Worm (Caenorhabditis elegans) whole organism, late embryonic: Measurements from ENCODE around the gene trcs-1.
A peak's percentile ranks its signal among the peaks of the same experiment; 100 is the strongest.

Experiments
- C08G9.2 ChIP-seq: sonication (generic microtip); optimal IDR thresholded peaks from 2 replicates; lab custom pipeline; 2016; ENCODE audit warnings: mild to moderate bottlenecking, missing genetic modification characterization, moderate library complexity, missing compliant biosample characterization
- C38D4.7 ChIP-seq: fragments of 200-800 bp; sonication (Bioruptor generic); optimal IDR thresholded peaks from 2 replicates; lab custom pipeline; 2018; ENCODE audit warnings: mild to moderate bottlenecking, missing genetic modification characterization, moderate library complexity, missing compliant biosample characterization
- F13H6.1 ChIP-seq: sonication (generic microtip); optimal IDR thresholded peaks from 2 replicates; lab custom pipeline; 2016; ENCODE audit warnings: missing genetic modification characterization, missing compliant biosample characterization
- T23F11.4 ChIP-seq: fragments of 200-800 bp; sonication (Bioruptor generic); optimal IDR thresholded peaks from 2 replicates; lab custom pipeline; 2018; ENCODE audit warnings: mild to moderate bottlenecking, missing genetic modification characterization, missing compliant biosample characterization
- Y22D7AL.16 ChIP-seq: sonication (generic microtip); optimal IDR thresholded peaks from 2 replicates; lab custom pipeline; 2016; ENCODE audit warnings: missing genetic modification characterization, missing compliant biosample characterization
- ahr-1 ChIP-seq: sonication (generic microtip); optimal IDR thresholded peaks from 2 replicates; lab custom pipeline; 2016; ENCODE audit warnings: missing genetic modification characterization, missing compliant biosample characterization
- ceh-24 ChIP-seq: sonication (generic microtip); optimal IDR thresholded peaks from 2 replicates; lab custom pipeline; 2016; ENCODE audit warnings: mild to moderate bottlenecking, missing genetic modification characterization, missing compliant biosample characterization
- ceh-30 ChIP-seq: fragments of 150-350 bp; optimal IDR thresholded peaks from 2 replicates; lab custom pipeline; 2014; ENCODE audit warnings: missing biosample characterization, missing genetic modification characterization
- ceh-34 ChIP-seq: sonication (generic microtip); optimal IDR thresholded peaks from 2 replicates; lab custom pipeline; 2016; ENCODE audit warnings: mild to moderate bottlenecking, missing genetic modification characterization, missing compliant biosample characterization
- ceh-6 ChIP-seq: fragments of 200-800 bp; sonication (Bioruptor generic); optimal IDR thresholded peaks from 2 replicates; lab custom pipeline; 2018; ENCODE audit warnings: mild to moderate bottlenecking, missing genetic modification characterization, missing compliant biosample characterization
- ceh-9 ChIP-seq: sonication (generic microtip); optimal IDR thresholded peaks from 2 replicates; lab custom pipeline; 2016; ENCODE audit warnings: mild to moderate bottlenecking, missing genetic modification characterization, inconsistent platforms, missing compliant biosample characterization
- che-1 ChIP-seq: sonication (generic microtip); optimal IDR thresholded peaks from 2 replicates; lab custom pipeline; 2016; ENCODE audit warnings: mild to moderate bottlenecking, missing genetic modification characterization, missing compliant biosample characterization
- dmd-4 ChIP-seq: sonication (generic microtip); optimal IDR thresholded peaks from 2 replicates; lab custom pipeline; 2016; ENCODE audit warnings: borderline replicate concordance, missing genetic modification characterization, missing compliant biosample characterization
- elt-2 ChIP-seq: sonication (generic microtip); optimal IDR thresholded peaks from 2 replicates; lab custom pipeline; 2016; ENCODE audit warnings: missing genetic modification reagents, missing genetic modification characterization, missing compliant biosample characterization
- eyg-1 ChIP-seq: sonication (generic microtip); optimal IDR thresholded peaks from 2 replicates; lab custom pipeline; 2016; ENCODE audit warnings: missing genotype, missing genetic modification characterization, missing compliant biosample characterization
- hlh-30 ChIP-seq: sonication (generic microtip); optimal IDR thresholded peaks from 2 replicates; lab custom pipeline; 2017; ENCODE audit warnings: antibody characterized with exemption, missing genetic modification characterization, missing compliant biosample characterization; ENCODE audit not compliant: insufficient read depth
- lim-6 ChIP-seq: sonication (generic microtip); optimal IDR thresholded peaks from 2 replicates; lab custom pipeline; 2016; ENCODE audit warnings: missing genetic modification characterization, missing compliant biosample characterization
- lin-11 ChIP-seq: fragments of 200-800 bp; sonication (Bioruptor generic); optimal IDR thresholded peaks from 2 replicates; lab custom pipeline; 2018; ENCODE audit warnings: mild to moderate bottlenecking, missing genetic modification characterization, missing compliant biosample characterization
- madf-2 ChIP-seq: sonication (generic microtip); optimal IDR thresholded peaks from 2 replicates; lab custom pipeline; 2017; ENCODE audit warnings: missing genetic modification characterization, missing compliant biosample characterization
- nfya-1 ChIP-seq: sonication (generic microtip); optimal IDR thresholded peaks from 2 replicates; lab custom pipeline; 2017; ENCODE audit warnings: missing genetic modification characterization, mild to moderate bottlenecking, missing compliant biosample characterization, antibody characterized with exemption, moderate library complexity
- nhr-11 ChIP-seq: fragments of 150-350 bp; optimal IDR thresholded peaks from 2 replicates; lab custom pipeline; 2014; ENCODE audit warnings: missing biosample characterization, missing genetic modification characterization
- npax-4 ChIP-seq: sonication (generic microtip); optimal IDR thresholded peaks from 2 replicates; lab custom pipeline; 2016; ENCODE audit warnings: missing genetic modification characterization, missing compliant biosample characterization
- pag-3 ChIP-seq: sonication (generic microtip); optimal IDR thresholded peaks from 2 replicates; lab custom pipeline; 2016; ENCODE audit warnings: missing compliant biosample characterization, missing genetic modification characterization, borderline replicate concordance
- pat-9 ChIP-seq: fragments of 200-800 bp; sonication (Bioruptor generic); optimal IDR thresholded peaks from 2 replicates; lab custom pipeline; 2018; ENCODE audit warnings: mild to moderate bottlenecking, missing genetic modification characterization, moderate library complexity, missing compliant biosample characterization
- pha-2 ChIP-seq: sonication (generic microtip); optimal IDR thresholded peaks from 2 replicates; lab custom pipeline; 2017; ENCODE audit warnings: mild to moderate bottlenecking, missing genetic modification characterization, missing compliant biosample characterization
- pha-4 ChIP-seq: fragments of 150-350 bp; optimal IDR thresholded peaks from 2 replicates; lab custom pipeline; 2018; ENCODE audit warnings: missing biosample characterization, missing genetic modification reagents, missing genetic modification characterization
- pqm-1 ChIP-seq: sonication (generic microtip); optimal IDR thresholded peaks from 2 replicates; lab custom pipeline; 2016; ENCODE audit warnings: missing genetic modification characterization, missing compliant biosample characterization
- pros-1 ChIP-seq: fragments of 150-350 bp; optimal IDR thresholded peaks from 2 replicates; lab custom pipeline; 2014; ENCODE audit warnings: missing biosample characterization, missing genetic modification reagents, missing genetic modification characterization
- rnt-1 ChIP-seq: sonication (generic microtip); optimal IDR thresholded peaks from 2 replicates; lab custom pipeline; 2016; ENCODE audit warnings: missing genetic modification characterization, missing compliant biosample characterization
- sox-2 ChIP-seq: fragments of 200-800 bp; sonication (Bioruptor generic); IDR thresholded peaks from 2 replicates; pipeline ENCODE4 v1.3.6; 2022; ENCODE audit warnings: missing genetic modification reagents, missing genetic modification characterization, missing compliant biosample characterization
- tbx-2 ChIP-seq: sonication (generic microtip); optimal IDR thresholded peaks from 2 replicates; lab custom pipeline; 2016; ENCODE audit warnings: missing genetic modification characterization, missing compliant biosample characterization
- tbx-7 ChIP-seq: sonication (generic microtip); optimal IDR thresholded peaks from 2 replicates; lab custom pipeline; 2016; ENCODE audit warnings: missing genotype, missing genetic modification characterization, missing compliant biosample characterization
- ttx-3 ChIP-seq: sonication (generic microtip); optimal IDR thresholded peaks from 2 replicates; lab custom pipeline; 2016; ENCODE audit warnings: missing genetic modification reagents, missing genetic modification characterization, missing compliant biosample characterization
- unc-55 ChIP-seq: sonication (generic microtip); optimal IDR thresholded peaks from 2 replicates; lab custom pipeline; 2017; ENCODE audit warnings: missing biosample characterization, missing genetic modification reagents, missing genetic modification characterization
- ztf-16 ChIP-seq: sonication (generic microtip); optimal IDR thresholded peaks from 2 replicates; lab custom pipeline; 2017; ENCODE audit warnings: missing genetic modification characterization, missing compliant biosample characterization

trcs-1 gene

DNA sequence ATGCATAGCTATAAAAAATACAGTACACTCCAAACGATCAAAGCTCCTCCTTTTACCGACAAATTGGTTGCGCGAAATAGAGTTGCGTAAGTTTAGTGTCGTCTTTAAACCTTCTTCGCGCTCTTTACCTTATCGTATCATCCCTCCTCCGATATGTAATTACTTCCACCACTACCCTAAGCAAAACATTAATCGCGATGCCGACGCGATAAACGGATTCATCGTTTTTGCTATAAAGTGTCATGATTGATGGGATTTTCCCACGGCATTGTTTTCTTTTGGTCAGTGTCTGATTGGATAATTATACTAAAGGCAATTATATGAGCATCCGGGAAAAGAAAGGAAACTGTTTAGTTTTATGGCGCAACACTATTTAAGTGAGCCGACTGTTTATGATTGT, 30.2 kb upstream of the trcs-1 start:
- TF ChIP-seq ceh-34 (tag; lab: Kevin White, UChicago) (no peak), ztf-16 (no peak), ttx-3 (tag; lab: Kevin White, UChicago) (no peak), sox-2 (GFP tag; lab: Robert Waterston, UW) (no peak), tbx-7 (tag; lab: Kevin White, UChicago) (no peak), che-1 (tag; lab: Kevin White, UChicago) (no peak), ceh-6 (GFP tag; lab: Kevin White, UChicago) (no peak), C38D4.7 (GFP tag; lab: Kevin White, UChicago) (no peak), Y22D7AL.16 (no peak)

DNA sequence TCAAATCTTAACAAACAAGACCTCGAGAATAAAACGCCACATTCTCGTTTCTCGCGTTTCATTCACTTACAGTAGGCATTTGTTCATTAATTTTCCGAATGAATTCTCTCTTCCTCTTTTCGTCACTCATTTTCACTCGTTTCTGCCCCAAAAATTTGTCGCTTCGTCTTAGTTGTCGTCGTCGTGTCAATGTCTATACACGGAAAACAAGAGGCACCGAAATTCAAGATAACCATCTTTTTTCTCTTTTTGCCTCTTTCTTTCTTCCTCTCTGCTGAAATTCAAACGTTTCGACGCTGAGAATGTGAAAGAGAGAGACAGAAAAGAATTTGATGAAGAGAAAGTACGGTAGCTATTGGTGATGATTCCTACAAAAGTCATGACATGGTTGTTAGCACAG, 29.4 kb upstream of the trcs-1 start:
- no peak for TF ChIP-seq nfya-1
- TF ChIP-seq lin-11 (tag; lab: Kevin White, UChicago): no peak
- TF ChIP-seq ahr-1 (tag; lab: Kevin White, UChicago): no peak
- no peak for TF ChIP-seq elt-2 (tag; lab: Kevin White, UChicago)
- TF ChIP-seq lim-6 (tag; lab: Kevin White, UChicago): no peak
- no peak for TF ChIP-seq pag-3 (tag; lab: Kevin White, UChicago)
- TF ChIP-seq ceh-30: no peak
- no peak for TF ChIP-seq tbx-7 (tag; lab: Kevin White, UChicago)
- TF ChIP-seq ceh-24 (tag; lab: Kevin White, UChicago): no peak
- TF ChIP-seq T23F11.4 (GFP tag; lab: Kevin White, UChicago): no peak
- TF ChIP-seq pha-2: no peak
- no peak for TF ChIP-seq unc-55 (GFP tag; lab: Kevin White, UChicago)
- TF ChIP-seq madf-2 (tag; lab: Kevin White, UChicago): no peak
- no peak for TF ChIP-seq pat-9 (tag; lab: Kevin White, UChicago)
- no peak for TF ChIP-seq hlh-30 (tag; lab: Kevin White, UChicago)

DNA sequence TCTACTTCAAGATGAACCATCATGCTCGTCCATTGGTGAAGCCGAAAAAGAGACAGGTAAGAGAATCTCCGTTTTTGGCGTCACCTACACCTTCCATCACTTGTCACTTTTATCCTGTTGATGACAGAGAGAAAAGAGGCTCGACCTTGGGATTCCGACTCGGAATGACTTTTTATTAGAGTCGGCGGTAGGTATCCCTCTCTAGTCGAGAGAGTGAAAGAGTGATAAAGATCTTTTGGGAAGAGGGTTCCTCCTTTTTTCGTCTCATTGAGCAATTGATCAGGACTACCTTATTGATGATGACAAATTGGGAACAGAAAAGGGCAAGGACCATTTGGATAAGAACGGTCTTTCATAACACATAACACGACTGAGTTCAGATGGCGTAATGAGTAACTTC, 28.7 kb upstream of the trcs-1 start:
- TF ChIP-seq ceh-30: no peak
- no peak for TF ChIP-seq nfya-1
- no peak for TF ChIP-seq pqm-1 (tag; lab: Kevin White, UChicago)
- no peak for TF ChIP-seq pha-4 (tag; lab: Kevin White, UChicago)
- TF ChIP-seq ttx-3 (tag; lab: Kevin White, UChicago): no peak

DNA sequence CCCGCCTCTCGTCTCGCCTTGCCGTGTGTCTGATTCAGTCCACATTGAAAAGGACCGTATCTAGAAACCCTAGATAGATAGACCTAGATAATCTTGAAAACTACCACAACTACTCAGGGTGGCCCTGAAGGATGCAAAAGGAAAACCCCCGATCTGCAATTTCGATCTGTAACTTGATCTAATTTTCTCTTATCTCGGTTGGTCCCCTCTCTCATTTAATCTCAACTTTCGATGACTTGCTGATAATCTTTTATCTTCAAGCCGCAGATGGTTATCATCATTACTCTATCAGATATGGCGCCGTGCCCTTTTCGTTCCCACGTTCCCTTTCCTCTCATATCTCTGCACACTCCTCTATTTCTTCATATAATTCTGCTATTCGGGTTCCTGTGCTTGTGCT, 26.9 kb upstream of the trcs-1 start:
- TF ChIP-seq Y22D7AL.16: no peak
- TF ChIP-seq npax-4 (tag; lab: Kevin White, UChicago): no peak
- TF ChIP-seq pros-1: no peak
- peak; percentile 100 for TF ChIP-seq rnt-1 (tag; lab: Kevin White, UChicago)
- no peak for TF ChIP-seq elt-2 (tag; lab: Kevin White, UChicago)
- no peak for TF ChIP-seq C08G9.2 (tag; lab: Kevin White, UChicago)
- no peak for TF ChIP-seq pat-9 (tag; lab: Kevin White, UChicago)

DNA sequence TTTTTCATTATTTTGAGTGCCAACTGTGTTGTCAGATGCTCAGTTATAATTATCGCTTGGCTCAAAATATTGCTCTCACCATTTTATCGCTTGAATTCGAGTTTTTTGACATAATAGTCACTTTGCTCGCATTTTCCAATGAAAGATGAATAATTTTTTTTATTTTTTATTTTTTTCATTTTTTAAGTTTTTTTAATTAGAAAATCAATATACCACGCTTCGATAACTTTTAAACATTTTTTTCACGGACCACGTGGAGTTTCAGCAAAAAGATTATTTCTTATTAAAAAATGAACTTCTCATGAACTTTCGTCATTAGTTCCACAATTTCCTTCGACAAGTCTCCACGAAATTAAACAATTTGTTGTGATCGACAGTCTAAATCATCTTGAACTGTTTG, 26.1 kb upstream of the trcs-1 start, which contains the start of gene elt-1:
TSS of gene elt-1 (plus strand) at position 301 of the 400 bp plus-strand sequence.
- no peak for TF ChIP-seq ceh-9 (tag; lab: Kevin White, UChicago)
- TF ChIP-seq F13H6.1 (tag; lab: Kevin White, UChicago): no peak
- TF ChIP-seq eyg-1: no peak
- TF ChIP-seq dmd-4 (tag; lab: Kevin White, UChicago): no peak
- no peak for TF ChIP-seq ttx-3 (tag; lab: Kevin White, UChicago)
- no peak for TF ChIP-seq elt-2 (tag; lab: Kevin White, UChicago)
- no peak for TF ChIP-seq nhr-11
- no peak for TF ChIP-seq tbx-2 (tag; lab: Kevin White, UChicago)
- TF ChIP-seq, all 69 proteins: peak for 0
